Worm (Caenorhabditis elegans) whole organism, L2 larva: ENCODE results near the gene txdc-9.

Experiments used
- blmp-1 ChIP-seq: sonication (generic microtip); optimal IDR thresholded peaks from 2 replicates; lab custom pipeline; 2017; ENCODE audit warnings: missing genetic modification characterization, mild to moderate bottlenecking, missing compliant biosample characterization, antibody characterized with exemption, moderate library complexity; ENCODE audit not compliant: insufficient read depth
- elt-3 ChIP-seq: sonication (generic microtip); optimal IDR thresholded peaks from 2 replicates; lab custom pipeline; 2017; ENCODE audit warnings: missing biosample characterization, missing genetic modification characterization
- fos-1 ChIP-seq: fragments of 150-350 bp; optimal IDR thresholded peaks from 2 replicates; lab custom pipeline; 2014; ENCODE audit warnings: missing biosample characterization, missing genetic modification characterization
- nhr-237 ChIP-seq: fragments of 150-350 bp; optimal IDR thresholded peaks from 2 replicates; lab custom pipeline; 2014; ENCODE audit warnings: missing biosample characterization, missing genetic modification characterization
- nhr-25 ChIP-seq: fragments of 150-350 bp; sonication (generic microtip); optimal IDR thresholded peaks from 3 replicates; lab custom pipeline; 2014; ENCODE audit warnings: missing biosample characterization, missing genetic modification characterization
- nhr-77 ChIP-seq: fragments of 150-350 bp; optimal IDR thresholded peaks from 2 replicates; lab custom pipeline; 2014; ENCODE audit warnings: missing biosample characterization, missing genetic modification characterization
- peb-1 ChIP-seq: fragments of 150-350 bp; optimal IDR thresholded peaks from 2 replicates; lab custom pipeline; 2014; ENCODE audit warnings: missing biosample characterization, missing genetic modification characterization
- skn-1 ChIP-seq: sonication (generic microtip); optimal IDR thresholded peaks from 2 replicates; lab custom pipeline; 2017; ENCODE audit warnings: missing biosample characterization, missing genetic modification characterization
- sma-9 ChIP-seq, 2 experiments: fragments of 150-350 bp in 1 of 2; sonication (generic microtip) in 1 of 2; optimal IDR thresholded peaks; 2 replicates each; lab custom pipeline; 2014 to 2016; ENCODE audit warnings: missing genetic modification characterization in 2 of 2, mild to moderate bottlenecking in 1 of 2, missing biosample characterization in 1 of 2, missing compliant biosample characterization in 1 of 2, missing genetic modification reagents in 1 of 2, moderate library complexity in 1 of 2
- snpc-4 ChIP-seq: fragments of 150-350 bp; optimal IDR thresholded peaks from 2 replicates; lab custom pipeline; 2014; ENCODE audit warnings: missing biosample characterization, missing genetic modification characterization
- unc-62 ChIP-seq: fragments of 150-350 bp; optimal IDR thresholded peaks from 2 replicates; lab custom pipeline; 2014; ENCODE audit warnings: missing biosample characterization, missing genetic modification reagents, missing genetic modification characterization
- zag-1 ChIP-seq: fragments of 150-350 bp; optimal IDR thresholded peaks from 2 replicates; lab custom pipeline; 2014; ENCODE audit warnings: missing biosample characterization, missing genetic modification characterization
- ztf-11 ChIP-seq: sonication (generic microtip); optimal IDR thresholded peaks from 2 replicates; lab custom pipeline; 2017; ENCODE audit warnings: missing biosample characterization, missing genetic modification characterization
- ztf-4 ChIP-seq: fragments of 150-350 bp; optimal IDR thresholded peaks from 2 replicates; lab custom pipeline; 2014; ENCODE audit warnings: missing biosample characterization, missing genetic modification characterization

- TF ChIP-seq sma-9 (GFP tag; optimal IDR thresholded peaks at IDR 0.05; lab: Kevin White, UChicago), result no peak
- TF ChIP-seq sma-9 (tag; optimal IDR thresholded peaks at IDR 0.05; lab: Kevin White, UChicago), result no peak
- TF ChIP-seq ztf-11 (tag; lab: Kevin White, UChicago), result no peak
- TF ChIP-seq nhr-237 (tag; lab: Kevin White, UChicago), result no peak
- no peak for TF ChIP-seq ztf-4 (tag; lab: Kevin White, UChicago)
- TF ChIP-seq blmp-1 (tag; lab: Kevin White, UChicago), result no peak
- no peak for TF ChIP-seq skn-1
- TF ChIP-seq snpc-4 (tag; lab: Kevin White, UChicago), result no peak
- no peak for TF ChIP-seq elt-3 (tag; lab: Kevin White, UChicago)
- TF ChIP-seq nhr-25 (tag; lab: Kevin White, UChicago), result no peak
- TF ChIP-seq zag-1 (tag; lab: Kevin White, UChicago), result no peak
- TF ChIP-seq fos-1 (tag; lab: Kevin White, UChicago), result no peak
- no peak for TF ChIP-seq peb-1
- no peak for TF ChIP-seq unc-62 (GFP tag; lab: Kevin White, UChicago)
- no peak for TF ChIP-seq nhr-77 (tag; lab: Kevin White, UChicago)
Measured at ce11 chrIII:6479439-6479838, 47.5 kb downstream of the txdc-9 start.
